Worm (Caenorhabditis elegans) whole organism, L1 larva: ENCODE results near the gene cebp-1.

Source experiments
- C16A3.4 ChIP-seq: fragments of 150-350 bp; optimal IDR thresholded peaks from 2 replicates; lab custom pipeline; 2014; ENCODE audit warnings: missing biosample characterization, missing genetic modification characterization
- F16B12.6 ChIP-seq: fragments of 150-350 bp; optimal IDR thresholded peaks from 2 replicates; lab custom pipeline; 2014; ENCODE audit warnings: missing biosample characterization, missing genetic modification characterization
- aly-2 ChIP-seq: fragments of 150-350 bp; optimal IDR thresholded peaks from 2 replicates; lab custom pipeline; 2014; ENCODE audit warnings: missing biosample characterization, missing genetic modification characterization
- blmp-1 ChIP-seq: fragments of 150-350 bp; optimal IDR thresholded peaks from 2 replicates; lab custom pipeline; 2014; ENCODE audit warnings: missing biosample characterization, missing genetic modification characterization
- ceh-63 ChIP-seq: fragments of 200-800 bp; sonication (Bioruptor generic); optimal IDR thresholded peaks from 2 replicates; lab custom pipeline; 2018; ENCODE audit warnings: mild to moderate bottlenecking, missing genetic modification characterization, missing compliant biosample characterization
- ceh-90 ChIP-seq: sonication (generic microtip); optimal IDR thresholded peaks from 2 replicates; lab custom pipeline; 2016; ENCODE audit warnings: missing genetic modification characterization, missing compliant biosample characterization
- ces-1 ChIP-seq: fragments of 150-350 bp; optimal IDR thresholded peaks from 2 replicates; lab custom pipeline; 2014; ENCODE audit warnings: missing biosample characterization, missing genetic modification reagents, missing genetic modification characterization
- dsc-1 ChIP-seq: sonication (generic microtip); optimal IDR thresholded peaks from 2 replicates; lab custom pipeline; 2016; ENCODE audit warnings: mild to moderate bottlenecking, missing genetic modification characterization, missing compliant biosample characterization
- efl-1 ChIP-seq, 4 experiments: fragments of 150-350 bp; optimal IDR thresholded peaks in 3 of 4; peaks in 1 of 4; 1 replicate in 1 of 4; 2 replicates in 3 of 4; lab custom pipeline; 2014; ENCODE audit warnings: missing biosample characterization in 2 of 4, missing genetic modification characterization in 2 of 4, missing genetic modification reagents in 2 of 4
- efl-3 ChIP-seq: fragments of 200-800 bp; sonication (Bioruptor generic); optimal IDR thresholded peaks from 2 replicates; lab custom pipeline; 2018; ENCODE audit warnings: mild to moderate bottlenecking, missing genetic modification characterization, missing compliant biosample characterization
- elt-2 ChIP-seq: sonication (generic microtip); optimal IDR thresholded peaks from 2 replicates; lab custom pipeline; 2016; ENCODE audit warnings: missing genetic modification characterization, mild to moderate bottlenecking, inconsistent platforms, missing compliant biosample characterization, missing genetic modification reagents
- elt-3 ChIP-seq, 6 experiments: fragments of 150-350 bp in 1 of 6; sonication (generic microtip); optimal IDR thresholded peaks; 2 replicates each; lab custom pipeline; 2017 to 2018; ENCODE audit warnings: missing biosample characterization in 6 of 6, missing genetic modification characterization in 6 of 6, inconsistent platforms in 1 of 6
- ets-5 ChIP-seq: fragments of 200-800 bp; sonication (Bioruptor generic); IDR thresholded peaks from 2 replicates; pipeline ENCODE4 v1.3.6; 2022; ENCODE audit warnings: missing genetic modification characterization, missing compliant biosample characterization
- fkh-10 ChIP-seq: sonication (generic microtip); optimal IDR thresholded peaks from 2 replicates; lab custom pipeline; 2017; ENCODE audit warnings: missing biosample characterization, missing genetic modification reagents, missing genetic modification characterization
- fkh-4 ChIP-seq: sonication (generic microtip); optimal IDR thresholded peaks from 2 replicates; lab custom pipeline; 2016; ENCODE audit warnings: missing compliant biosample characterization, missing genetic modification characterization, borderline replicate concordance
- fkh-8 ChIP-seq: sonication (generic microtip); optimal IDR thresholded peaks from 2 replicates; lab custom pipeline; 2016; ENCODE audit warnings: mild to moderate bottlenecking, missing genetic modification characterization, missing compliant biosample characterization
- fos-1 ChIP-seq: fragments of 150-350 bp; optimal IDR thresholded peaks from 2 replicates; lab custom pipeline; 2014; ENCODE audit warnings: missing biosample characterization, missing genetic modification characterization
- grh-1 ChIP-seq: fragments of 200-800 bp; sonication (Bioruptor generic); IDR thresholded peaks from 2 replicates; pipeline ENCODE4 v1.3.6; 2022; ENCODE audit warnings: missing genetic modification reagents, missing genetic modification characterization, missing compliant biosample characterization
- hlh-17 ChIP-seq: fragments of 200-800 bp; sonication (Bioruptor generic); optimal IDR thresholded peaks from 2 replicates; lab custom pipeline; 2018; ENCODE audit warnings: missing genetic modification characterization, mild to moderate bottlenecking, missing compliant biosample characterization, moderate library complexity, borderline replicate concordance
- jun-1 ChIP-seq: fragments of 150-350 bp; optimal IDR thresholded peaks from 2 replicates; lab custom pipeline; 2014; ENCODE audit warnings: missing biosample characterization, missing genetic modification reagents, missing genetic modification characterization
- lin-13 ChIP-seq: fragments of 150-350 bp; optimal IDR thresholded peaks from 2 replicates; lab custom pipeline; 2014; ENCODE audit warnings: missing biosample characterization, missing genetic modification reagents, missing genetic modification characterization
- lin-14 ChIP-seq: fragments of 200-800 bp; sonication (Bioruptor generic); optimal IDR thresholded peaks from 2 replicates; lab custom pipeline; 2018; ENCODE audit warnings: mild to moderate bottlenecking, missing genetic modification characterization, moderate library complexity, missing compliant biosample characterization
- lin-35 ChIP-seq, 2 experiments: fragments of 150-350 bp; optimal IDR thresholded peaks; 2 replicates each; lab custom pipeline; 2014; ENCODE audit warnings: missing biosample characterization in 2 of 2, missing genetic modification characterization in 2 of 2, missing genetic modification reagents in 2 of 2
- lsy-2 ChIP-seq, 2 experiments: fragments of 150-350 bp; optimal IDR thresholded peaks; 2 replicates each; lab custom pipeline; 2014; ENCODE audit warnings: missing biosample characterization in 2 of 2, missing genetic modification characterization in 2 of 2
- mab-9 ChIP-seq: fragments of 200-800 bp; sonication (Bioruptor generic); IDR thresholded peaks from 2 replicates; pipeline ENCODE4 v1.3.6; 2022; ENCODE audit warnings: missing genetic modification reagents, missing genetic modification characterization, missing compliant biosample characterization
- mdl-1 ChIP-seq, 2 experiments: fragments of 150-350 bp; optimal IDR thresholded peaks; 2 replicates each; lab custom pipeline; 2014 to 2017; ENCODE audit warnings: missing biosample characterization in 2 of 2, missing genetic modification characterization in 2 of 2, inconsistent platforms in 1 of 2
- mef-2 ChIP-seq: fragments of 150-350 bp; optimal IDR thresholded peaks from 2 replicates; lab custom pipeline; 2014; ENCODE audit warnings: missing biosample characterization, missing genetic modification characterization
- mep-1 ChIP-seq: fragments of 150-350 bp; optimal IDR thresholded peaks from 2 replicates; lab custom pipeline; 2014; ENCODE audit warnings: missing biosample characterization, missing genetic modification characterization
- nhr-12 ChIP-seq: sonication (generic microtip); optimal IDR thresholded peaks from 2 replicates; lab custom pipeline; 2017; ENCODE audit warnings: missing biosample characterization, missing genetic modification characterization
- nhr-19 ChIP-seq: fragments of 200-800 bp; sonication (Bioruptor generic); conservative IDR thresholded peaks from 2 replicates; pipeline ENCODE4 v1.3.6; 2022; ENCODE audit warnings: missing genetic modification characterization, missing compliant biosample characterization
- nhr-237 ChIP-seq: fragments of 150-350 bp; optimal IDR thresholded peaks from 2 replicates; lab custom pipeline; 2014; ENCODE audit warnings: missing biosample characterization, missing genetic modification characterization
- nhr-47 ChIP-seq: sonication (generic microtip); optimal IDR thresholded peaks from 2 replicates; lab custom pipeline; 2016; ENCODE audit warnings: mild to moderate bottlenecking, missing genetic modification characterization, moderate library complexity, missing compliant biosample characterization
- nhr-76 ChIP-seq: sonication (generic microtip); optimal IDR thresholded peaks from 2 replicates; lab custom pipeline; 2017; ENCODE audit warnings: missing biosample characterization, missing genetic modification characterization
- nhr-84 ChIP-seq: sonication (generic microtip); optimal IDR thresholded peaks from 2 replicates; lab custom pipeline; 2017; ENCODE audit warnings: missing biosample characterization, missing genetic modification characterization
- pag-3 ChIP-seq: sonication (generic microtip); optimal IDR thresholded peaks from 2 replicates; lab custom pipeline; 2017; ENCODE audit warnings: missing genetic modification characterization, mild to moderate bottlenecking, missing compliant biosample characterization, antibody characterized with exemption, borderline replicate concordance; ENCODE audit not compliant: insufficient read depth
- pax-3 ChIP-seq: fragments of 200-800 bp; sonication (Bioruptor generic); optimal IDR thresholded peaks from 2 replicates; lab custom pipeline; 2018; ENCODE audit warnings: mild to moderate bottlenecking, missing genetic modification characterization, moderate library complexity, missing compliant biosample characterization
- pqm-1 ChIP-seq: sonication (generic microtip); optimal IDR thresholded peaks from 3 replicates; lab custom pipeline; 2017; ENCODE audit warnings: missing biosample characterization, missing genetic modification characterization
- rnt-1 ChIP-seq: sonication (generic microtip); optimal IDR thresholded peaks from 2 replicates; lab custom pipeline; 2016; ENCODE audit warnings: mild to moderate bottlenecking, missing genetic modification characterization, moderate library complexity, missing compliant biosample characterization
- skn-1 ChIP-seq: fragments of 150-350 bp; optimal IDR thresholded peaks from 2 replicates; lab custom pipeline; 2014; ENCODE audit warnings: missing biosample characterization, missing genetic modification characterization
- snu-23 ChIP-seq: sonication (generic microtip); optimal IDR thresholded peaks from 2 replicates; lab custom pipeline; 2016; ENCODE audit warnings: missing genetic modification characterization, missing compliant biosample characterization
- sox-4 ChIP-seq: sonication (generic microtip); optimal IDR thresholded peaks from 2 replicates; lab custom pipeline; 2016; ENCODE audit warnings: missing genetic modification characterization, missing compliant biosample characterization
- sptf-1 ChIP-seq: fragments of 150-350 bp; optimal IDR thresholded peaks from 2 replicates; lab custom pipeline; 2014; ENCODE audit warnings: missing biosample characterization, missing genetic modification characterization
- unc-130 ChIP-seq: fragments of 150-350 bp; optimal IDR thresholded peaks from 2 replicates; lab custom pipeline; 2017; ENCODE audit warnings: missing biosample characterization, missing genetic modification characterization, inconsistent platforms
- unc-62 ChIP-seq: fragments of 150-350 bp; optimal IDR thresholded peaks from 2 replicates; lab custom pipeline; 2014; ENCODE audit warnings: missing biosample characterization, missing genetic modification reagents, missing genetic modification characterization
- xbp-1 ChIP-seq: sonication (generic microtip); optimal IDR thresholded peaks from 2 replicates; lab custom pipeline; 2016; ENCODE audit warnings: missing genetic modification characterization, missing compliant biosample characterization
- zag-1 ChIP-seq: fragments of 150-350 bp; optimal IDR thresholded peaks from 2 replicates; lab custom pipeline; 2014; ENCODE audit warnings: missing biosample characterization, missing genetic modification characterization
- zip-4 ChIP-seq: fragments of 200-800 bp; sonication (Bioruptor generic); optimal IDR thresholded peaks from 2 replicates; lab custom pipeline; 2018; ENCODE audit warnings: mild to moderate bottlenecking, missing genetic modification characterization, moderate library complexity, missing compliant biosample characterization
- ztf-11 ChIP-seq, 2 experiments: sonication (generic microtip); optimal IDR thresholded peaks; 2 replicates each; lab custom pipeline; 2016 to 2017; ENCODE audit warnings: missing genetic modification characterization in 2 of 2, missing biosample characterization in 1 of 2, missing compliant biosample characterization in 1 of 2
- ztf-4 ChIP-seq: fragments of 150-350 bp; optimal IDR thresholded peaks from 2 replicates; lab custom pipeline; 2014; ENCODE audit warnings: missing biosample characterization, missing genetic modification characterization

The cebp-1 gene

DNA sequence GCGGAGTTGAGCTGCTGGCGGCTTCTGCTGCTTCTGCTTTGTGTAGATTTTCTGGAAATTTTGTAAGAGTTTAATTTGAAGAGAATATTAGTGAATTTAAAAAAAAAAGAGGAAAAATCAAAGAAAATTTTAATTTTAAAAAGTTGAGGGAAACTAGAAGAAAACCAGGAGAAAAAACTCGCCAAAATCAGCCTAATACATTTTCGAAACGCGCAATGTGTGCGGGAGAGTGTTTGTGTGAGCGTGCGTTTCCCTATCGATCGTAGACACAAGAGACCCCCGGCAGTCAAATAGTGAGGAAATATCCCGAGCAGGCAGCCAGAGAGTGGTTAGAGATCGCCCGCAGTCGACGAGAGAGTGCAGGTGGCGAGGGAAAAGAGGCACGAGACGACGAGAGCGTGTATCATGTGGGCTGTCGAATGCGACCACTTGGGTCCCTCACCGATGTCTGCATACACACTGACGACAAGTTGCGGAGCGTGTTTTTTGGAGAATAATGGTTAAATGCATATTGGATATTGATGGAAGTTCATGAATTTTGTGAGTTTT, 7.0 kb downstream of the cebp-1 start, which contains the start of gene zfp-3 (continued):
- peak; percentile 85 to 96 for TF ChIP-seq efl-1 (optimal IDR thresholded peaks at IDR 0.05; lab: Kevin White, UChicago)
- TF ChIP-seq efl-1 (GFP tag; optimal IDR thresholded peaks at IDR 0.05 in 1 of 2; lab: Kevin White, UChicago): peak; percentile 66 to 97
- no peak for TF ChIP-seq nhr-76
- peak; percentile 16 for TF ChIP-seq ces-1
- peak; percentile 89 for TF ChIP-seq zip-4 (GFP tag; lab: Kevin White, UChicago)
- TF ChIP-seq fkh-10: peak; percentile 86
- TF ChIP-seq fkh-4: peak; percentile 35
- peak; percentile 54 for TF ChIP-seq pqm-1 (tag; lab: Kevin White, UChicago)
- peak; percentile 95 for TF ChIP-seq mep-1
- TF ChIP-seq grh-1 (GFP tag; lab: Robert Waterston, UW): peak; percentile 91
- peak; percentile 86 to 90 for TF ChIP-seq lin-35 (GFP tag; optimal IDR thresholded peaks at IDR 0.05; lab: Kevin White, UChicago)
- TF ChIP-seq unc-62: peak; percentile 59
- peak; percentile 97 for TF ChIP-seq ztf-4
- TF ChIP-seq blmp-1: peak; percentile 61
- TF ChIP-seq sptf-1: no peak
- peak; percentile 98 for TF ChIP-seq fkh-8
- no peak for TF ChIP-seq hlh-17 (GFP tag; lab: Kevin White, UChicago)
- no peak for TF ChIP-seq pag-3
- peak; percentile 85 for TF ChIP-seq sox-4 (tag; lab: Kevin White, UChicago)
- no peak for TF ChIP-seq ceh-90 (tag; lab: Kevin White, UChicago)
- TF ChIP-seq elt-2: peak; percentile 82
- peak; percentile 5 for TF ChIP-seq nhr-12 (tag; lab: Kevin White, UChicago)
- peak; percentile 95 for TF ChIP-seq rnt-1
- TF ChIP-seq nhr-84: no peak
- TF ChIP-seq unc-130 (tag; lab: Kevin White, UChicago): peak; percentile 55
- peak; percentile 96 for TF ChIP-seq F16B12.6 (tag; lab: Kevin White, UChicago)
- peak; percentile 94 for TF ChIP-seq nhr-19 (GFP tag; lab: Robert Waterston, UW)
- peak; percentile 95 for TF ChIP-seq fos-1 (tag; lab: Kevin White, UChicago)
- peak; percentile 89 to 93 for TF ChIP-seq lsy-2 (tag; optimal IDR thresholded peaks at IDR 0.05; lab: Kevin White, UChicago)
- TF ChIP-seq xbp-1 (tag; lab: Kevin White, UChicago): peak; percentile 96
- TF ChIP-seq aly-2 (tag; lab: Kevin White, UChicago): peak; percentile 89
- TF ChIP-seq ztf-11 (tag; optimal IDR thresholded peaks at IDR 0.05; lab: Kevin White, UChicago): peak in 1 of 2 experiments; percentile 86
- peak; percentile 87 to 98 for TF ChIP-seq mdl-1 (tag; optimal IDR thresholded peaks at IDR 0.05; lab: Kevin White, UChicago)
- peak; percentile 87 for TF ChIP-seq mab-9 (GFP tag; lab: Robert Waterston, UW)
- TF ChIP-seq skn-1: peak; percentile 99
- TF ChIP-seq nhr-237 (tag; lab: Kevin White, UChicago): peak; percentile 81
- peak; percentile 96 for TF ChIP-seq jun-1 (tag; lab: Kevin White, UChicago)
- TF ChIP-seq zag-1: peak; percentile 42
- TF ChIP-seq C16A3.4 (tag; lab: Kevin White, UChicago): peak; percentile 92
- no peak for TF ChIP-seq ets-5 (GFP tag; lab: Robert Waterston, UW)
- TF ChIP-seq elt-3 (tag; optimal IDR thresholded peaks at IDR 0.05; lab: Kevin White, UChicago): peak in 3 of 6 experiments; percentile 26 to 88 (median 82)
- peak; percentile 95 for TF ChIP-seq dsc-1 (tag; lab: Kevin White, UChicago)
- peak; percentile 97 for TF ChIP-seq nhr-47 (tag; lab: Kevin White, UChicago)
- peak; percentile 99 for TF ChIP-seq lin-14 (GFP tag; lab: Kevin White, UChicago)
- TF ChIP-seq lin-13 (GFP tag; lab: Kevin White, UChicago): peak; percentile 93
- no peak for TF ChIP-seq ceh-63 (GFP tag; lab: Kevin White, UChicago)
- TF ChIP-seq pax-3: peak; percentile 92
- peak; percentile 78 for TF ChIP-seq mef-2
- no peak for TF ChIP-seq efl-3
- TF ChIP-seq snu-23 (GFP tag; lab: Kevin White, UChicago): peak; percentile 99
